Fruit fly (Drosophila melanogaster) Kc167 (cell line): ENCODE results near the gene CG14857.

Experiments
- Myc ChIP-seq: fragments of >200 bp; optimal IDR thresholded peaks from 2 replicates; lab custom pipeline; 2017; ENCODE audit warnings: missing external identifiers
- Sin3A ChIP-seq: fragments of >200 bp; optimal IDR thresholded peaks from 2 replicates; lab custom pipeline; 2018; ENCODE audit warnings: missing external identifiers
- h ChIP-seq: fragments of >200 bp; optimal IDR thresholded peaks from 3 replicates; lab custom pipeline; 2018; ENCODE audit warnings: missing external identifiers
- insv ChIP-seq: fragments of >200 bp; optimal IDR thresholded peaks from 3 replicates; lab custom pipeline; 2018; ENCODE audit warnings: missing external identifiers
- psq ChIP-seq: fragments of >200 bp; optimal IDR thresholded peaks from 2 replicates; lab custom pipeline; 2017; ENCODE audit warnings: missing external identifiers
- ttk ChIP-seq: sonication (Bioruptor generic); optimal IDR thresholded peaks from 2 replicates; lab custom pipeline; 2017; ENCODE audit warnings: missing external identifiers

DNA sequence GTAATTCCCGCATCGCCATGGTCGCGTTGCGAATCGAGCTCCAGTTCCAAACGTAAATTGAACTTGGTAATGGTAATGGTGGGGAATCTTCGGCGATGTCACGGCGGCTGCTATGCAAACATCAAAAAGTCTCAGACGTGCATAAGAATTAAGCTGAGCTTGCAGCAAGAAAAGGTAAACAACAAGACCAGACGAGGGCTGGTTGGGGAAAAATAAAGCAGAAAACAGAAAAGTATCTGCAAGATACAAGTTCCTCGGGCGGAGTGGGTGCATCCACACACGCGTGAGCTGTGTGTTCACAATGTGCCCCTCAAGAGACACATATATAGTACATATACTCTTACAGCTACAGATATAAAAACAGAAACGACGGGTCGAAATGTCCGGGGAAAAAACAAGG, 51.0 kb downstream of the CG14857 start:
- TF ChIP-seq psq (lab: Kevin White, UChicago): no peak
- TF ChIP-seq h: no peak
- TF ChIP-seq Myc: no peak
- no peak for TF ChIP-seq insv (lab: Kevin White, UChicago)
- no peak for TF ChIP-seq ttk (lab: Kevin White, UChicago)
- no peak for TF ChIP-seq Sin3A (lab: Kevin White, UChicago)
